Worm (Caenorhabditis elegans) whole organism, L2 larva: ENCODE data around the gene Y76B12C.8.

Experiments
- F13H6.1 ChIP-seq: sonication (generic microtip); optimal IDR thresholded peaks from 2 replicates; lab custom pipeline; 2016; ENCODE audit warnings: missing genetic modification characterization, missing compliant biosample characterization
- aly-2 ChIP-seq: fragments of 150-350 bp; optimal IDR thresholded peaks from 2 replicates; lab custom pipeline; 2014; ENCODE audit warnings: missing biosample characterization, missing genetic modification characterization
- blmp-1 ChIP-seq: sonication (generic microtip); optimal IDR thresholded peaks from 2 replicates; lab custom pipeline; 2017; ENCODE audit warnings: missing genetic modification characterization, mild to moderate bottlenecking, missing compliant biosample characterization, antibody characterized with exemption, moderate library complexity; ENCODE audit not compliant: insufficient read depth
- ceh-16 ChIP-seq: fragments of 150-350 bp; optimal IDR thresholded peaks from 2 replicates; lab custom pipeline; 2014; ENCODE audit warnings: missing biosample characterization, missing genetic modification characterization
- lin-13 ChIP-seq: fragments of 150-350 bp; optimal IDR thresholded peaks from 2 replicates; lab custom pipeline; 2014; ENCODE audit warnings: missing biosample characterization, missing genetic modification reagents, missing genetic modification characterization
- lsy-2 ChIP-seq, 2 experiments: fragments of 150-350 bp in 1 of 2; sonication (generic microtip) in 1 of 2; optimal IDR thresholded peaks; 2 replicates each; lab custom pipeline; 2014 to 2017; ENCODE audit warnings: missing biosample characterization in 2 of 2, missing genetic modification characterization in 2 of 2
- nhr-12 ChIP-seq: fragments of 150-350 bp; optimal IDR thresholded peaks from 2 replicates; lab custom pipeline; 2014; ENCODE audit warnings: missing biosample characterization, missing genetic modification characterization
- nhr-25 ChIP-seq: fragments of 150-350 bp; sonication (generic microtip); optimal IDR thresholded peaks from 3 replicates; lab custom pipeline; 2014; ENCODE audit warnings: missing biosample characterization, missing genetic modification characterization
- snpc-4 ChIP-seq: fragments of 150-350 bp; optimal IDR thresholded peaks from 2 replicates; lab custom pipeline; 2014; ENCODE audit warnings: missing biosample characterization, missing genetic modification characterization
- unc-39 ChIP-seq: fragments of 150-350 bp; optimal IDR thresholded peaks from 2 replicates; lab custom pipeline; 2014; ENCODE audit warnings: missing biosample characterization, missing genetic modification characterization

DNA sequence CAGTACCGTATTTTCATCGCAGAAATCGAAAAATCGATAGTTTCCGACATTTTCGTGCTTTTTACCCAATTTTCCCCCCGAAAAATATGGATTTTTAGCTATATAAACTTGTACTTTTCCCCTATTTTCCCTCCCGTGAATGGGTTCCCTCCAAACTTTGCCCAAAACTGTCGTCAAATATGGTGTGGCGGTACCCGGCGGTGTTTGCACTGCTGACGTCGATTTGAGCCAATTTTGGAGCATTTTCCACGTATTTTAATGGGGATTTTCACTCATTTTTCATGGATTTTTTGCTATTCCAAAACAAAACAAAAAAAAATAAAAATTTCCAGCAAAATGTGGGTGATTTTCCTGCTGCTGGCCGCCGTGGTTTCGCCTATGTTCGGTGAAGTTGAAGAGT, 6.4 kb upstream of the Y76B12C.8 start, which contains the start of gene Y76B12C.3:
- TF ChIP-seq snpc-4 (tag; lab: Kevin White, UChicago) (no peak), lsy-2 (tag; optimal IDR thresholded peaks at IDR 0.05; lab: Kevin White, UChicago) (peak in 1 of 2 experiments; percentile 14), ceh-16 (tag; lab: Kevin White, UChicago) (no peak), blmp-1 (tag; lab: Kevin White, UChicago) (no peak), unc-39 (tag; lab: Kevin White, UChicago) (no peak), nhr-12 (tag; lab: Kevin White, UChicago) (no peak), lin-13 (GFP tag; lab: Kevin White, UChicago) (no peak), aly-2 (no peak), nhr-25 (tag; lab: Kevin White, UChicago) (no peak), F13H6.1 (tag; lab: Kevin White, UChicago) (no peak)
